Fruit fly (Drosophila melanogaster) Kc167 (cell line): ENCODE results near the gene alphaKap4.

Experiments used
- Sin3A ChIP-seq: fragments of >200 bp; optimal IDR thresholded peaks from 2 replicates; lab custom pipeline; 2018; ENCODE audit warnings: missing external identifiers
- psq ChIP-seq: fragments of >200 bp; optimal IDR thresholded peaks from 2 replicates; lab custom pipeline; 2017; ENCODE audit warnings: missing external identifiers

- TF ChIP-seq Sin3A, result no peak
- no peak for TF ChIP-seq psq (lab: Kevin White, UChicago)
These were observed 23.2 kb downstream of the alphaKap4 start for dm6 chr3L:5987637-5988036.
